In the genomic region with DNA sequence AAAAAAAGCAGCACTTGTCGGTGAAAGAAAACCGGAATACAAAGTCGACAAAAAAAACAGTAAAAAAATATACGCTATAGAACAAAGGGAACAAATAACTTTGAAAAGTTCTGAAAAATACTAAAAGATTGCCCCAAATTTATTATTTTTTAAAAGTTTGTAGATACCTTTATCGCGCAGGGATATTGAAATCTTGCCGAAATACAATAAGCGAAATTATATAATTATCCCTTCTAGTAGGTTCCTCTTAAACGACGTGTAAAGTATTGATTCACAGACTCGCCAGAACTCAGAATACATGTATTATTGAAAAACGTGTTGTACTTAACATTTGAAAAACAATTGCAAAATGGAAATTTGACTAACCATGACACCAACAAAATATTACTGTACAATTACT, we compare ENCODE assay signal across 6 worm cellular contexts.
TF ChIP-seq lines count a peak whose summit lies in the region.

No protein-coding gene starts in this region.

TF ChIP-seq in whole organism, L1 larva, 84 proteins besides CTCF, POLR2A, EP300 and RAD21 (continued from another document and continues in another):
- peak; percentile 90 for TF ChIP-seq ztf-4 (tag; optimal IDR thresholded peaks at IDR 0.05; lab: Kevin White, UChicago)
- peak; percentile 30 for TF ChIP-seq lin-15B (tag; optimal IDR thresholded peaks at IDR 0.05; lab: Kevin White, UChicago)
- no peak for TF ChIP-seq ets-5 (GFP tag; IDR thresholded peaks at IDR 0.05; lab: Robert Waterston, UW)
- peak; percentile 93 for TF ChIP-seq fos-1 (tag; optimal IDR thresholded peaks at IDR 0.05; lab: Kevin White, UChicago)
- TF ChIP-seq nhr-11 (tag; optimal IDR thresholded peaks at IDR 0.05; lab: Kevin White, UChicago) = peak; percentile 95
- TF ChIP-seq lsy-2 (tag; optimal IDR thresholded peaks at IDR 0.05; lab: Kevin White, UChicago) = peak; percentile 88
- peak; percentile 93 for TF ChIP-seq nhr-85 (tag; lab: Kevin White, UChicago)
- no peak for TF ChIP-seq unc-30 (tag; optimal IDR thresholded peaks at IDR 0.05; lab: Kevin White, UChicago)
- TF ChIP-seq swsn-7 (tag; optimal IDR thresholded peaks at IDR 0.05; lab: Kevin White, UChicago) = peak; percentile 89
- TF ChIP-seq zag-1 (tag; optimal IDR thresholded peaks at IDR 0.05; lab: Kevin White, UChicago) = peak; percentile 59
- TF ChIP-seq snu-23 (GFP tag; optimal IDR thresholded peaks at IDR 0.05; lab: Kevin White, UChicago) = peak; percentile 97
- no peak for TF ChIP-seq tlp-1 (tag; optimal IDR thresholded peaks at IDR 0.05; lab: Kevin White, UChicago)
- peak; percentile 98 for TF ChIP-seq dsc-1 (tag; optimal IDR thresholded peaks at IDR 0.05; lab: Kevin White, UChicago)
- peak; percentile 97 for TF ChIP-seq sox-4 (tag; optimal IDR thresholded peaks at IDR 0.05; lab: Kevin White, UChicago)
- TF ChIP-seq zip-4 (GFP tag; optimal IDR thresholded peaks at IDR 0.05; lab: Kevin White, UChicago) = peak; percentile 91
- TF ChIP-seq elt-3 (tag; optimal IDR thresholded peaks at IDR 0.05; lab: Kevin White, UChicago) = peak in 3 of 6 experiments; percentile 13 to 95 (median 70)
- TF ChIP-seq nhr-90 (tag; optimal IDR thresholded peaks at IDR 0.05; lab: Kevin White, UChicago; ENCODE audit: poor library complexity) = peak; percentile 95
- TF ChIP-seq nhr-84 (tag; optimal IDR thresholded peaks at IDR 0.05; lab: Kevin White, UChicago) = no peak
- peak; percentile 91 for TF ChIP-seq tbx-2 (tag; optimal IDR thresholded peaks at IDR 0.05; lab: Kevin White, UChicago)
- TF ChIP-seq hlh-4 (tag; optimal IDR thresholded peaks at IDR 0.05; lab: Kevin White, UChicago) = no peak
- peak; percentile 88 for TF ChIP-seq aly-2 (tag; optimal IDR thresholded peaks at IDR 0.05; lab: Kevin White, UChicago)

TF ChIP-seq in whole organism, L2 larva, 48 proteins besides CTCF, POLR2A, EP300 and RAD21 (continued from another document):
- TF ChIP-seq nhr-77 (tag; optimal IDR thresholded peaks at IDR 0.05; lab: Kevin White, UChicago) (peak; percentile 87), dmd-4 (tag; optimal IDR thresholded peaks at IDR 0.05; lab: Kevin White, UChicago) (peak; percentile 78), nhr-11 (tag; optimal IDR thresholded peaks at IDR 0.05; lab: Kevin White, UChicago) (no peak), sma-9 (GFP tag; optimal IDR thresholded peaks at IDR 0.05; lab: Kevin White, UChicago) (peak; percentile 81), sma-9 (tag; optimal IDR thresholded peaks at IDR 0.05; lab: Kevin White, UChicago) (no peak), ztf-11 (tag; optimal IDR thresholded peaks at IDR 0.05; lab: Kevin White, UChicago) (peak; percentile 20), ztf-4 (tag; optimal IDR thresholded peaks at IDR 0.05; lab: Kevin White, UChicago) (peak; percentile 80), ceh-82 (tag; optimal IDR thresholded peaks at IDR 0.05; lab: Kevin White, UChicago) (peak; percentile 34), mbf-1 (tag; optimal IDR thresholded peaks at IDR 0.05; lab: Kevin White, UChicago) (peak; percentile 67), sem-4 (tag; optimal IDR thresholded peaks at IDR 0.05; lab: Kevin White, UChicago) (peak; percentile 94), F13H6.1 (tag; optimal IDR thresholded peaks at IDR 0.05; lab: Kevin White, UChicago) (peak; percentile 88), peb-1 (tag; optimal IDR thresholded peaks at IDR 0.05; lab: Kevin White, UChicago) (no peak), snpc-4 (tag; optimal IDR thresholded peaks at IDR 0.05; lab: Kevin White, UChicago) (peak; percentile 83), nhr-25 (tag; optimal IDR thresholded peaks at IDR 0.05; lab: Kevin White, UChicago) (peak; percentile 89), lin-39 (tag; optimal IDR thresholded peaks at IDR 0.05; lab: Kevin White, UChicago) (no peak), lin-13 (GFP tag; optimal IDR thresholded peaks at IDR 0.05; lab: Kevin White, UChicago) (peak; percentile 92)

TF ChIP-seq in whole organism, L3 larva, 47 proteins besides CTCF, POLR2A, EP300 and RAD21 (continued from another document):
- TF ChIP-seq ceh-28 (tag; optimal IDR thresholded peaks at IDR 0.05; lab: Kevin White, UChicago) = peak; percentile 98
- no peak for TF ChIP-seq fkh-2 (tag; optimal IDR thresholded peaks at IDR 0.05; lab: Kevin White, UChicago)
- no peak for TF ChIP-seq mml-1 (tag; optimal IDR thresholded peaks at IDR 0.05; lab: Kevin White, UChicago)
- no peak for TF ChIP-seq nhr-67 (tag; optimal IDR thresholded peaks at IDR 0.05; lab: Kevin White, UChicago)
- peak; percentile 75 for TF ChIP-seq nhr-25 (tag; optimal IDR thresholded peaks at IDR 0.05; lab: Kevin White, UChicago)
- TF ChIP-seq hmg-11 (tag; optimal IDR thresholded peaks at IDR 0.05; lab: Kevin White, UChicago) = peak; percentile 78
- TF ChIP-seq skn-1 (tag; optimal IDR thresholded peaks at IDR 0.05; lab: Kevin White, UChicago) = peak; percentile 95
- TF ChIP-seq daf-12 (tag; optimal IDR thresholded peaks at IDR 0.05; lab: Kevin White, UChicago) = peak; percentile 4
- peak; percentile 95 for TF ChIP-seq nhr-43 (tag; optimal IDR thresholded peaks at IDR 0.05; lab: Kevin White, UChicago; ENCODE audit: poor library complexity, severe bottlenecking)
- peak; percentile 53 for TF ChIP-seq ceh-16 (tag; optimal IDR thresholded peaks at IDR 0.05; lab: Kevin White, UChicago)
- peak; percentile 41 for TF ChIP-seq nhr-76 (tag; optimal IDR thresholded peaks at IDR 0.05; lab: Kevin White, UChicago)
- TF ChIP-seq nhr-11 (tag; optimal IDR thresholded peaks at IDR 0.05; lab: Kevin White, UChicago) = peak; percentile 60
- TF ChIP-seq fkh-10 (GFP tag; optimal IDR thresholded peaks at IDR 0.05; lab: Kevin White, UChicago) = peak; percentile 65
- peak; percentile 27 for TF ChIP-seq fos-1 (tag; optimal IDR thresholded peaks at IDR 0.05; lab: Kevin White, UChicago)

TF ChIP-seq in whole organism, L4 larva, 104 proteins besides CTCF, POLR2A, EP300 and RAD21 (continued from another document and continues in another):
- TF ChIP-seq nhr-6 (tag; optimal IDR thresholded peaks at IDR 0.05; lab: Kevin White, UChicago) (peak; percentile 75), daf-19 (GFP tag; conservative IDR thresholded peaks at IDR 0.05; lab: Robert Waterston, UW) (no peak), lin-13 (GFP tag; optimal IDR thresholded peaks at IDR 0.05; lab: Kevin White, UChicago) (peak; percentile 76), jun-1 (tag; optimal IDR thresholded peaks at IDR 0.05; lab: Kevin White, UChicago) (peak; percentile 90), mdt-29 (GFP tag; IDR thresholded peaks at IDR 0.05; lab: Robert Waterston, UW) (peak; percentile 75; the same call in 1 of the 2 replicates), ztf-7 (tag; optimal IDR thresholded peaks at IDR 0.05; lab: Kevin White, UChicago) (peak; percentile 95), lir-3 (tag; optimal IDR thresholded peaks at IDR 0.05; lab: Kevin White, UChicago) (no peak), dve-1 (tag; optimal IDR thresholded peaks at IDR 0.05; lab: Kevin White, UChicago; ENCODE audit: insufficient read depth) (peak; percentile 95), nhr-77 (tag; optimal IDR thresholded peaks at IDR 0.05; lab: Kevin White, UChicago) (peak; percentile 98), lim-7 (GFP tag; IDR thresholded peaks at IDR 0.05; lab: Robert Waterston, UW) (no peak), ces-1 (GFP tag; optimal IDR thresholded peaks at IDR 0.05; lab: Kevin White, UChicago) (peak; percentile 89), F49E8.2 (tag; optimal IDR thresholded peaks at IDR 0.05; lab: Kevin White, UChicago; ENCODE audit: borderline replicate concordance) (no peak), nhr-41 (GFP tag; IDR thresholded peaks at IDR 0.05; lab: Robert Waterston, UW) (no peak), nhr-25 (tag; optimal IDR thresholded peaks at IDR 0.05; lab: Kevin White, UChicago; ENCODE audit: borderline replicate concordance, insufficient read depth) (no peak), F44E2.7 (GFP tag; IDR thresholded peaks at IDR 0.05; lab: Robert Waterston, UW) (no peak), nhr-42 (GFP tag; IDR thresholded peaks at IDR 0.05; lab: Robert Waterston, UW) (peak; percentile 92), ama-1 (optimal IDR thresholded peaks at IDR 0.05; lab: Kevin White, UChicago) (no peak), unc-62 (GFP tag; optimal IDR thresholded peaks at IDR 0.05 in 1 of 2; lab: Kevin White, UChicago) (peak in 1 of 2 experiments; percentile 68), unc-62 (tag; optimal IDR thresholded peaks at IDR 0.05; lab: Kevin White, UChicago) (no peak), mxl-2 (GFP tag; conservative IDR thresholded peaks at IDR 0.05; lab: Robert Waterston, UW) (no peak), lsy-2 (tag; optimal IDR thresholded peaks at IDR 0.05; lab: Kevin White, UChicago) (peak; percentile 76 to 93), T20F7.1 (GFP tag; optimal IDR thresholded peaks at IDR 0.05; lab: Kevin White, UChicago) (peak; percentile 87), lin-38 (GFP tag; IDR thresholded peaks at IDR 0.05; lab: Robert Waterston, UW) (peak; percentile 70), D1046.2 (GFP tag; IDR thresholded peaks at IDR 0.05; lab: Robert Waterston, UW) (no peak), tra-1 (GFP tag; IDR thresholded peaks at IDR 0.05; lab: Robert Waterston, UW) (peak; percentile 62; the same call in 1 of the 2 replicates), ceh-28 (tag; optimal IDR thresholded peaks at IDR 0.05; lab: Kevin White, UChicago) (peak; percentile 72)

TF ChIP-seq in whole organism, late embryonic, 69 proteins besides CTCF, POLR2A, EP300 and RAD21 (continued from another document):
- no peak for TF ChIP-seq hlh-30 (tag; optimal IDR thresholded peaks at IDR 0.05; lab: Kevin White, UChicago; ENCODE audit: insufficient read depth)
- TF ChIP-seq hlh-13 (GFP tag; optimal IDR thresholded peaks at IDR 0.05; lab: Kevin White, UChicago) = no peak
- TF ChIP-seq ceh-9 (tag; optimal IDR thresholded peaks at IDR 0.05; lab: Kevin White, UChicago) = no peak
- no peak for TF ChIP-seq lin-11 (tag; optimal IDR thresholded peaks at IDR 0.05; lab: Kevin White, UChicago)
- TF ChIP-seq ets-4 (tag; optimal IDR thresholded peaks at IDR 0.05; lab: Kevin White, UChicago) = no peak
- TF ChIP-seq pqm-1 (tag; optimal IDR thresholded peaks at IDR 0.05; lab: Kevin White, UChicago) = no peak
- no peak for TF ChIP-seq sox-4 (tag; optimal IDR thresholded peaks at IDR 0.05; lab: Kevin White, UChicago)
- TF ChIP-seq hlh-8 (tag; optimal IDR thresholded peaks at IDR 0.05; lab: Kevin White, UChicago) = no peak
- TF ChIP-seq unc-3 (GFP tag; conservative IDR thresholded peaks at IDR 0.05; lab: Robert Waterston, UW) = no peak
- TF ChIP-seq unc-3 (tag; optimal IDR thresholded peaks at IDR 0.05; lab: Kevin White, UChicago) = no peak
- TF ChIP-seq pag-3 (tag; optimal IDR thresholded peaks at IDR 0.05; lab: Kevin White, UChicago; ENCODE audit: borderline replicate concordance) = no peak
- TF ChIP-seq ama-1 (optimal IDR thresholded peaks at IDR 0.05; lab: Kevin White, UChicago) = no peak
- no peak for TF ChIP-seq pha-4 (tag; optimal IDR thresholded peaks at IDR 0.05; lab: Kevin White, UChicago)
- TF ChIP-seq hlh-6 (tag; optimal IDR thresholded peaks at IDR 0.05; lab: Kevin White, UChicago) = no peak
- TF ChIP-seq dve-1 (tag; optimal IDR thresholded peaks at IDR 0.05; lab: Kevin White, UChicago) = no peak
- TF ChIP-seq madf-2 (tag; optimal IDR thresholded peaks at IDR 0.05; lab: Kevin White, UChicago) = no peak
- no peak for TF ChIP-seq fax-1 (tag; optimal IDR thresholded peaks at IDR 0.05; lab: Kevin White, UChicago)
- TF ChIP-seq unc-55 (GFP tag; optimal IDR thresholded peaks at IDR 0.05; lab: Kevin White, UChicago) = no peak
- no peak for TF ChIP-seq mec-3 (tag; optimal IDR thresholded peaks at IDR 0.05; lab: Kevin White, UChicago; ENCODE audit: borderline replicate concordance)
- no peak for TF ChIP-seq odd-2 (tag; optimal IDR thresholded peaks at IDR 0.05; lab: Kevin White, UChicago)
- no peak for TF ChIP-seq Y22D7AL.16 (tag; optimal IDR thresholded peaks at IDR 0.05; lab: Kevin White, UChicago)
- TF ChIP-seq tbx-7 (tag; optimal IDR thresholded peaks at IDR 0.05; lab: Kevin White, UChicago) = no peak
- TF ChIP-seq zip-5 (tag; optimal IDR thresholded peaks at IDR 0.05; lab: Kevin White, UChicago) = no peak
- no peak for TF ChIP-seq K02D7.2 (tag; optimal IDR thresholded peaks at IDR 0.05; lab: Kevin White, UChicago)
- no peak for TF ChIP-seq ceh-45 (GFP tag; IDR thresholded peaks at IDR 0.05; lab: Robert Waterston, UW)
- no peak for TF ChIP-seq ceh-22 (tag; optimal IDR thresholded peaks at IDR 0.05; lab: Kevin White, UChicago)
- TF ChIP-seq ahr-1 (tag; optimal IDR thresholded peaks at IDR 0.05; lab: Kevin White, UChicago) = no peak
- TF ChIP-seq sox-2 (GFP tag; IDR thresholded peaks at IDR 0.05; lab: Robert Waterston, UW) = no peak
- TF ChIP-seq sdc-2 (tag; optimal IDR thresholded peaks at IDR 0.05; lab: Kevin White, UChicago) = peak; percentile 98
- TF ChIP-seq fkh-10 (GFP tag; optimal IDR thresholded peaks at IDR 0.05; lab: Kevin White, UChicago) = no peak
- no peak for TF ChIP-seq elt-4 (tag; optimal IDR thresholded peaks at IDR 0.05; lab: Kevin White, UChicago)

TF ChIP-seq in whole organism, young adult, 124 proteins besides CTCF, POLR2A, EP300 and RAD21 (continued from another document):
- TF ChIP-seq K12H6.12 (tag; optimal IDR thresholded peaks at IDR 0.05; lab: Kevin White, UChicago) = peak; percentile 52
- peak; percentile 60 for TF ChIP-seq hmg-1.2 (GFP tag; IDR thresholded peaks at IDR 0.05; lab: Robert Waterston, UW)
- TF ChIP-seq rcor-1 (GFP tag; IDR thresholded peaks at IDR 0.05; lab: Robert Waterston, UW) = peak; percentile 78
- peak; percentile 71; the same call in 1 of the 2 replicates for TF ChIP-seq hmg-20 (GFP tag; IDR thresholded peaks at IDR 0.05; lab: Robert Waterston, UW)
- peak; percentile 67 for TF ChIP-seq B0035.1 (tag; optimal IDR thresholded peaks at IDR 0.05; lab: Kevin White, UChicago)
- peak; percentile 84 for TF ChIP-seq ztf-26 (tag; optimal IDR thresholded peaks at IDR 0.05; lab: Kevin White, UChicago)
- TF ChIP-seq tbp1 (GFP tag; optimal IDR thresholded peaks at IDR 0.05; lab: Kevin White, UChicago) = peak; percentile 74
- no peak for TF ChIP-seq attf-5 (GFP tag; optimal IDR thresholded peaks at IDR 0.05; lab: Kevin White, UChicago)
- TF ChIP-seq xnd-1 (tag; optimal IDR thresholded peaks at IDR 0.05; lab: Kevin White, UChicago) = no peak
- peak; percentile 76 for TF ChIP-seq ceh-27 (GFP tag; optimal IDR thresholded peaks at IDR 0.05; lab: Kevin White, UChicago)
